Fruit fly (Drosophila melanogaster): ENCODE data around the gene RpS6.

Gene RpS6

DNA sequence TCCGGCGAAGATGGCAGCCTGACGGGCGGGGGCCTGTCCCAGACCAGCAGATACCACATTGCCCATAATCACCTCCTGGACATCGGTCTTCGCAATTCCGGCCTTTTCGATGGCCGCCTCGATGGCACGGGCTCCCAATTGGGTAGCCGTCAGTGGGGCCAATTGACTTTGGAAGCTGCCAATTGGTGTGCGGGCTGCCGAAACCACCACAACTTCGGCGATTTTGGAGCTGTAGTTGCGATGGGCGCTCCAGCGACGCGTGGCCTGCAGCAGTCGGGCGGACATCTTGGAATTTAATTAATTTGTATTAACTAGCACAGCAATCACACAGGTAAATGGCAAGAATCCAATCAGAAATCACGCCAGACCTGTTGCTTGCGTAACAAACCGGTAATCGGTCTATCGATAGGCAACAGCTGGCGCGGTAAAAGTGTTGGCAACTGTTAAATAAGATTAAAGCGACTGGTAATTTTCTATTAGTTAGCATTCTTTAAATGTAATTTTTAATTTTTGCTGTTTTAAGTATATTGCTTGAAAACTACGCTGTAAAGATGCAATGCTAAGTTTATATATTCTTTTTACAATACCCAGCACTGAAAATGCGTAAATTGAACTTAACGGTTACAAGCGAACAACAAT, 12.6 kb downstream of the RpS6 start, which contains the start of gene Acat1 (continued):
- TF ChIP-seq ara (GFP tag; IDR thresholded peaks at IDR 0.05), result peak; percentile 38; the same call in 1 of the 2 replicates
- no peak for TF ChIP-seq emc (GFP tag; optimal IDR thresholded peaks at IDR 0.05)
- TF ChIP-seq CG10366 (GFP tag; IDR thresholded peaks at IDR 0.05), result peak; percentile 33; the same call in 1 of the 2 replicates
- peak; percentile 34 for TF ChIP-seq zen (tag; optimal IDR thresholded peaks at IDR 0.05)
- peak; percentile 39 for TF ChIP-seq luna (GFP tag; optimal IDR thresholded peaks at IDR 0.05)
- no peak for TF ChIP-seq CG15601 (tag; optimal IDR thresholded peaks at IDR 0.05)
- TF ChIP-seq CG6654 (GFP tag; optimal IDR thresholded peaks at IDR 0.05), result no peak
- peak; percentile 65 for TF ChIP-seq caup (GFP tag; optimal IDR thresholded peaks at IDR 0.05; ENCODE audit: severe bottlenecking)
- TF ChIP-seq GATAe (GFP tag; conservative IDR thresholded peaks at IDR 0.05), result no peak
- peak; percentile 62 for TF ChIP-seq CG17328 (GFP tag; IDR thresholded peaks at IDR 0.05)
- peak; percentile 29 for TF ChIP-seq CG5245 (GFP tag; optimal IDR thresholded peaks at IDR 0.05)
- peak; percentile 5 for TF ChIP-seq Oli (tag; optimal IDR thresholded peaks at IDR 0.05)
- TF ChIP-seq crol (GFP tag; IDR thresholded peaks at IDR 0.05), result no peak
- TF ChIP-seq CG32772 (GFP tag; IDR thresholded peaks at IDR 0.05), result 0 out of 2 replicates have a peak, but pooled peaks have one; percentile 5
- peak; percentile 43 for TF ChIP-seq ems (GFP tag; optimal IDR thresholded peaks at IDR 0.05)
- peak; percentile 66 for TF ChIP-seq CG15514 (GFP tag; optimal IDR thresholded peaks at IDR 0.05)
- no peak for TF ChIP-seq fd102C (GFP tag; optimal IDR thresholded peaks at IDR 0.05)
- peak; percentile 22; the same call in 1 of the 3 replicates for TF ChIP-seq Dbx (GFP tag; IDR thresholded peaks at IDR 0.05)
- TF ChIP-seq nmo (GFP tag; optimal IDR thresholded peaks at IDR 0.05), result peak; percentile 66
- TF ChIP-seq CG18764 (GFP tag; optimal IDR thresholded peaks at IDR 0.05), result peak; percentile 15
- no peak for TF ChIP-seq Fer2 (tag; optimal IDR thresholded peaks at IDR 0.05)
- TF ChIP-seq CG30431 (GFP tag; optimal IDR thresholded peaks at IDR 0.05), result no peak
- TF ChIP-seq mirr (GFP tag; optimal IDR thresholded peaks at IDR 0.05), result no peak
- peak; percentile 24; the same call in 1 of the 2 replicates for TF ChIP-seq ttk (GFP tag; IDR thresholded peaks at IDR 0.05)
- TF ChIP-seq jigr1 (GFP tag; IDR thresholded peaks at IDR 0.05), result no peak
- TF ChIP-seq wor (GFP tag; IDR thresholded peaks at IDR 0.05), result no peak
- peak; percentile 77 for TF ChIP-seq zfh2 (GFP tag; optimal IDR thresholded peaks at IDR 0.05)
- TF ChIP-seq bsh (GFP tag; optimal IDR thresholded peaks at IDR 0.05), result peak in 1 of 2 experiments; percentile 64
- peak; percentile 34 for TF ChIP-seq HmgZ (tag; optimal IDR thresholded peaks at IDR 0.05)
- peak; percentile 53 for TF ChIP-seq CG14710 (tag; optimal IDR thresholded peaks at IDR 0.05)
- peak; percentile 57 for TF ChIP-seq BEAF-32 (GFP tag; optimal IDR thresholded peaks at IDR 0.05)
- no peak for TF ChIP-seq peb (GFP tag; IDR thresholded peaks at IDR 0.05)
- TF ChIP-seq CG6272 (GFP tag; IDR thresholded peaks at IDR 0.05), result no peak
- peak; percentile 49 for TF ChIP-seq Fer3 (tag; optimal IDR thresholded peaks at IDR 0.05)
- TF ChIP-seq tio (GFP tag; optimal IDR thresholded peaks at IDR 0.05), result peak; percentile 40
- peak; percentile 12 for TF ChIP-seq CG12942 (GFP tag; optimal IDR thresholded peaks at IDR 0.05)
- peak; percentile 59 for TF ChIP-seq CG9727 (GFP tag; optimal IDR thresholded peaks at IDR 0.05)
- TF ChIP-seq vfl (GFP tag; optimal IDR thresholded peaks at IDR 0.05), result no peak
- no peak for TF ChIP-seq CG10274 (GFP tag; optimal IDR thresholded peaks at IDR 0.05)
- TF ChIP-seq Atf-2 (GFP tag; optimal IDR thresholded peaks at IDR 0.05), result peak; percentile 34
- TF ChIP-seq vvl (GFP tag; IDR thresholded peaks at IDR 0.05), result peak; percentile 83
- no peak for TF ChIP-seq Dip2 (GFP tag; IDR thresholded peaks at IDR 0.05)
- peak; percentile 39 for TF ChIP-seq CG10979 (tag; optimal IDR thresholded peaks at IDR 0.05)
- no peak for TF ChIP-seq Gug (GFP tag; IDR thresholded peaks at IDR 0.05)
- no peak for TF ChIP-seq Mad (GFP tag; optimal IDR thresholded peaks at IDR 0.05)
- peak; percentile 61 for TF ChIP-seq CG6791 (GFP tag; IDR thresholded peaks at IDR 0.05; ENCODE audit: partially characterized antibody)
- peak; percentile 58 for TF ChIP-seq CG2678 (tag; optimal IDR thresholded peaks at IDR 0.05)
- peak; percentile 64 for TF ChIP-seq CG18476 (GFP tag; optimal IDR thresholded peaks at IDR 0.05)
- TF ChIP-seq CG13424 (tag; optimal IDR thresholded peaks at IDR 0.05), result peak; percentile 31
- peak; percentile 80 for TF ChIP-seq lilli (GFP tag; optimal IDR thresholded peaks at IDR 0.05)

Measured in whole organism, embryonic.